Worm (Caenorhabditis elegans) whole organism, young adult: ENCODE measurements around the gene F41C3.11.

Experiments
- B0261.1 ChIP-seq: sonication (generic microtip); optimal IDR thresholded peaks from 2 replicates; lab custom pipeline; 2016; ENCODE audit warnings: mild to moderate bottlenecking, missing genetic modification characterization, moderate library complexity, missing compliant biosample characterization
- B0336.3 ChIP-seq: fragments of 200-800 bp; sonication (Bioruptor generic); IDR thresholded peaks from 2 replicates; pipeline ENCODE4 v1.3.6; 2022; ENCODE audit warnings: missing genetic modification characterization, missing compliant biosample characterization
- F37B4.10 ChIP-seq: fragments of 200-800 bp; sonication (Bioruptor generic); IDR thresholded peaks from 2 replicates; pipeline ENCODE4 v1.3.6; 2022; ENCODE audit warnings: missing genetic modification characterization, missing compliant biosample characterization
- F55B11.4 ChIP-seq: sonication (generic microtip); optimal IDR thresholded peaks from 2 replicates; lab custom pipeline; 2016; ENCODE audit warnings: missing compliant biosample characterization, missing genetic modification characterization, borderline replicate concordance; ENCODE audit not compliant: insufficient read depth
- T07F8.4 ChIP-seq: sonication (generic microtip); optimal IDR thresholded peaks from 2 replicates; lab custom pipeline; 2016; ENCODE audit warnings: mild to moderate bottlenecking, missing genetic modification characterization, moderate library complexity, missing compliant biosample characterization
- akir-1 ChIP-seq: fragments of 200-800 bp; sonication (Bioruptor generic); optimal IDR thresholded peaks from 2 replicates; lab custom pipeline; 2018; ENCODE audit warnings: mild to moderate bottlenecking, missing genetic modification characterization, moderate library complexity, missing compliant biosample characterization
- ama-1 ChIP-seq, 3 experiments: fragments of 150-350 bp in 1 of 3; sonication (generic microtip) in 2 of 3; optimal IDR thresholded peaks; 2 replicates each; lab custom pipeline; 2014 to 2018; ENCODE audit warnings: missing biosample characterization in 2 of 3, missing genetic modification characterization in 2 of 3, missing genetic modification reagents in 2 of 3
- attf-5 ChIP-seq: fragments of 200-800 bp; sonication (Bioruptor generic); optimal IDR thresholded peaks from 2 replicates; lab custom pipeline; 2018; ENCODE audit warnings: mild to moderate bottlenecking, missing genetic modification characterization, missing compliant biosample characterization
- cebp-1 ChIP-seq, 2 experiments: fragments of 200-800 bp in 1 of 2; sonication (Bioruptor generic) in 1 of 2; sonication (generic microtip) in 1 of 2; IDR thresholded peaks in 1 of 2; optimal IDR thresholded peaks in 1 of 2; 2 replicates each; pipeline versions ENCODE4 v1.3.6 to Lab custom; 2017 to 2022; ENCODE audit warnings: missing compliant biosample characterization in 2 of 2, missing genetic modification characterization in 2 of 2, mild to moderate bottlenecking in 1 of 2, missing genetic modification reagents in 1 of 2, moderate library complexity in 1 of 2
- ceh-58 ChIP-seq: fragments of 200-800 bp; sonication (Bioruptor generic); IDR thresholded peaks from 2 replicates; pipeline ENCODE4 v1.3.6; 2022; ENCODE audit warnings: missing genetic modification characterization, missing compliant biosample characterization
- chd-7 ChIP-seq: sonication (generic microtip); optimal IDR thresholded peaks from 2 replicates; lab custom pipeline; 2016; ENCODE audit warnings: mild to moderate bottlenecking, missing genetic modification characterization, moderate library complexity, missing compliant biosample characterization
- dox-1 ChIP-seq: fragments of 200-800 bp; sonication (Bioruptor generic); IDR thresholded peaks from 2 replicates; pipeline ENCODE4 v1.3.6; 2022; ENCODE audit warnings: missing genetic modification reagents, missing genetic modification characterization, missing compliant biosample characterization
- dpl-1 ChIP-seq: fragments of 150-350 bp; optimal IDR thresholded peaks from 2 replicates; lab custom pipeline; 2014; ENCODE audit warnings: missing biosample characterization, missing genetic modification reagents, missing genetic modification characterization
- efl-1 ChIP-seq: fragments of 150-350 bp; optimal IDR thresholded peaks from 2 replicates; lab custom pipeline; 2014; ENCODE audit warnings: missing biosample characterization, missing genetic modification reagents, missing genetic modification characterization
- hmg-1.2 ChIP-seq: fragments of 200-800 bp; sonication (Bioruptor generic); IDR thresholded peaks from 2 replicates; pipeline ENCODE4 v1.3.6; 2022; ENCODE audit warnings: missing genetic modification reagents, missing genetic modification characterization, missing compliant biosample characterization
- let-607 ChIP-seq, 2 experiments: fragments of 200-800 bp in 1 of 2; sonication (Bioruptor generic) in 1 of 2; sonication (generic microtip) in 1 of 2; optimal IDR thresholded peaks; 2 replicates each; lab custom pipeline; 2016 to 2018; ENCODE audit warnings: mild to moderate bottlenecking in 2 of 2, missing compliant biosample characterization in 2 of 2, missing genetic modification characterization in 2 of 2, moderate library complexity in 2 of 2, missing genotype in 1 of 2
- lin-35 ChIP-seq, 3 experiments: fragments of 150-350 bp in 2 of 3; sonication (generic microtip) in 1 of 3; optimal IDR thresholded peaks; 2 replicates each; lab custom pipeline; 2014 to 2018; ENCODE audit warnings: missing biosample characterization in 3 of 3, missing genetic modification characterization in 3 of 3, missing genetic modification reagents in 3 of 3
- lir-1 ChIP-seq: fragments of 200-800 bp; sonication (Bioruptor generic); conservative IDR thresholded peaks from 2 replicates; pipeline ENCODE4 v1.3.6; 2022; ENCODE audit warnings: missing genetic modification reagents, missing genetic modification characterization, missing compliant biosample characterization
- madf-6 ChIP-seq: fragments of 200-800 bp; sonication (Bioruptor generic); IDR thresholded peaks from 2 replicates; pipeline ENCODE4 v1.3.6; 2022; ENCODE audit warnings: missing genetic modification reagents, missing genetic modification characterization, missing compliant biosample characterization
- madf-8 ChIP-seq: fragments of 200-800 bp; sonication (Bioruptor generic); conservative IDR thresholded peaks from 2 replicates; pipeline ENCODE4 v1.3.6; 2022; ENCODE audit warnings: missing genetic modification reagents, missing genetic modification characterization, missing compliant biosample characterization
- mcd-1 ChIP-seq: fragments of 200-800 bp; sonication (Bioruptor generic); IDR thresholded peaks from 2 replicates; pipeline ENCODE4 v1.3.6; 2022; ENCODE audit warnings: missing genetic modification reagents, missing genetic modification characterization, missing compliant biosample characterization
- mel-28 ChIP-seq: sonication (generic microtip); optimal IDR thresholded peaks from 2 replicates; lab custom pipeline; 2016; ENCODE audit warnings: borderline replicate concordance, mild to moderate bottlenecking, missing genetic modification characterization, missing compliant biosample characterization
- nfyb-1 ChIP-seq: fragments of 200-800 bp; sonication (Bioruptor generic); IDR thresholded peaks from 2 replicates; pipeline ENCODE4 v1.3.6; 2022; ENCODE audit warnings: missing genetic modification reagents, missing genetic modification characterization, missing compliant biosample characterization
- nhr-80 ChIP-seq: sonication (generic microtip); optimal IDR thresholded peaks from 2 replicates; lab custom pipeline; 2016; ENCODE audit warnings: missing genetic modification characterization, missing compliant biosample characterization
- nhr-90 ChIP-seq: sonication (generic microtip); optimal IDR thresholded peaks from 2 replicates; lab custom pipeline; 2016; ENCODE audit warnings: missing genotype, mild to moderate bottlenecking, missing genetic modification characterization, missing compliant biosample characterization
- rcor-1 ChIP-seq: fragments of 200-800 bp; sonication (Bioruptor generic); IDR thresholded peaks from 2 replicates; pipeline ENCODE4 v1.3.6; 2022; ENCODE audit warnings: missing genetic modification reagents, missing genetic modification characterization, missing compliant biosample characterization
- snpc-4 ChIP-seq, 5 experiments: fragments of 150-350 bp in 1 of 5; sonication (generic microtip) in 4 of 5; optimal IDR thresholded peaks; 2 replicates each; lab custom pipeline; 2014 to 2018; ENCODE audit warnings: missing genetic modification characterization in 5 of 5, missing biosample characterization in 3 of 5, antibody characterized with exemption in 2 of 5, mild to moderate bottlenecking in 2 of 5, missing compliant biosample characterization in 2 of 5, missing genotype in 2 of 5, moderate library complexity in 2 of 5, missing genetic modification reagents in 1 of 5
- somi-1 ChIP-seq: fragments of 200-800 bp; sonication (Bioruptor generic); optimal IDR thresholded peaks from 2 replicates; lab custom pipeline; 2018; ENCODE audit warnings: mild to moderate bottlenecking, missing genetic modification characterization, missing compliant biosample characterization
- unc-130 ChIP-seq: sonication (generic microtip); optimal IDR thresholded peaks from 2 replicates; lab custom pipeline; 2016; ENCODE audit warnings: missing genetic modification reagents, missing genetic modification characterization, missing compliant biosample characterization

Gene F41C3.11

DNA sequence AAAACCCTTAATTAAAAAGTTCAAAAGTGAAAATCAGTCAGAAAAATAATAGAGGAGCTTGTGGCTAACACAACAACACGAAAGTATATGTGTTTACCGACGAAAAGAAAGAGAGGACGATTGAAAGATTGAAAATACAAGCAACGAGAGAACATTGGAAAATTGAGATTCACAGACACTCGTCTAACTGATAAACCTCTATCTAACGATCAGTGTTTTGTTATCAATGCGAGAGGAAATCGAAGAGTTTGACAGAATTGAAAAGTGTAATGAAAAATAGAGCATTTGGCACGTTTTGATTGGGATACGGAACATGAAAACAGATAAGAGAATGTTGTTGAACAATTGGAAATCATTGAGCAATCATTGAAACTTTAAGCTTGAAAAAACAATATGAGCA, 5.1 kb downstream of the F41C3.11 start (continued):
- peak; percentile 17 for TF ChIP-seq attf-5
- peak in 1 of 2 experiments; percentile 54 for TF ChIP-seq let-607 (tag; optimal IDR thresholded peaks at IDR 0.05; lab: Kevin White, UChicago)
- TF ChIP-seq cebp-1 (GFP tag; IDR thresholded peaks at IDR 0.05; lab: Robert Waterston, UW), result no peak
- TF ChIP-seq cebp-1 (tag; optimal IDR thresholded peaks at IDR 0.05; lab: Kevin White, UChicago), result no peak

ce11 chrII:4727769-4728168, 6.0 kb downstream of the F41C3.11 start, which contains the start of gene ttr-41:
TSS of gene ttr-41 (minus strand) at chrII:4727869.
- TF ChIP-seq chd-7 (tag; lab: Kevin White, UChicago) (no peak), efl-1 (no peak), ceh-58 (GFP tag; lab: Robert Waterston, UW) (no peak), akir-1 (GFP tag; lab: Kevin White, UChicago) (no peak), hmg-1.2 (GFP tag; lab: Robert Waterston, UW) (no peak), T07F8.4 (tag; lab: Kevin White, UChicago) (no peak), rcor-1 (GFP tag; lab: Robert Waterston, UW) (no peak)

- TF ChIP-seq F37B4.10 (GFP tag; lab: Robert Waterston, UW) (no peak), lin-35 (GFP tag; optimal IDR thresholded peaks at IDR 0.05; lab: Kevin White, UChicago) (peak in 1 of 3 experiments; percentile 12), efl-1 (peak; percentile 76), unc-130 (GFP tag; lab: Kevin White, UChicago) (peak; percentile 3), dpl-1 (GFP tag; lab: Kevin White, UChicago) (peak; percentile 33), madf-6 (peak; percentile 86; the same call in 1 of the 2 replicates), nfyb-1 (GFP tag; lab: Robert Waterston, UW) (no peak), ama-1 (optimal IDR thresholded peaks at IDR 0.05; lab: Kevin White, UChicago) (peak; percentile 18), ama-1 (GFP tag; optimal IDR thresholded peaks at IDR 0.05; lab: Kevin White, UChicago) (no peak), B0336.3 (GFP tag; lab: Robert Waterston, UW) (no peak), let-607 (tag; optimal IDR thresholded peaks at IDR 0.05; lab: Kevin White, UChicago) (no peak)
These were observed 6.9 kb downstream of the F41C3.11 start for ce11 chrII:4726750-4727384.

DNA sequence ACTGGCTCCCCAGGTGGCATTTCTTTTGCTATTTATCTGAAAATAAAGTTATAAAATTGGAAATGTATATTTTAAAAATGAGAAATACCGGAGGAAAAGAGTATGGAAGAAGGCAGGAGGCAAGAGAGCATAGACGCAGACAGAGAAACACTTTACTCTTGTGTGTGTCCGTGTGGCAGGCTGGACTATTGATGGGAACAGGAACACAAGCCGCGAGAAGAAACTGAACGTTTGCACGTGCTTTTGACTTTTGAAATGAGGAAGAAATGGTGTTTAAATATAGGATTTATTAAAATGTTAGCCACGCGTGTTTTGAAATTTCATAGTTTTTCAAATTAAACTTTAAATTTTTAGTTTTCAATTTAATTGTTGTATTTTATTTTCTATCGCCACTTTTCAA, 7.6 kb downstream of the F41C3.11 start, which contains the start of gene F10G7.10:
TSS of gene F10G7.10 (minus strand) at position 145 of the 400 bp plus-strand sequence.
- TF ChIP-seq dox-1 (GFP tag; lab: Robert Waterston, UW) (no peak), mcd-1 (no peak), cebp-1 (GFP tag; IDR thresholded peaks at IDR 0.05; lab: Robert Waterston, UW) (no peak), cebp-1 (tag; optimal IDR thresholded peaks at IDR 0.05; lab: Kevin White, UChicago) (peak; percentile 62), attf-5 (peak; percentile 46), hmg-1.2 (GFP tag; lab: Robert Waterston, UW) (peak; percentile 35; the same call in 1 of the 2 replicates), ama-1 (optimal IDR thresholded peaks at IDR 0.05; lab: Kevin White, UChicago) (no peak), ama-1 (GFP tag; optimal IDR thresholded peaks at IDR 0.05; lab: Kevin White, UChicago) (no peak), snpc-4 (GFP tag; optimal IDR thresholded peaks at IDR 0.05; lab: Kevin White, UChicago) (no peak), snpc-4 (tag; optimal IDR thresholded peaks at IDR 0.05; lab: Kevin White, UChicago) (no peak)

ce11 chrII:4715676-4716075, 18.1 kb downstream of the F41C3.11 start, which contains the start of gene F41C3.8:
TSS of gene F41C3.8 (plus strand) at chrII:4716046.
- TF ChIP-seq let-607 (tag; optimal IDR thresholded peaks at IDR 0.05; lab: Kevin White, UChicago), result peak in 1 of 2 experiments; percentile 87
- 0 out of 2 replicates have a peak, but pooled peaks have one; percentile 24 for TF ChIP-seq dox-1 (GFP tag; lab: Robert Waterston, UW)
- no peak for TF ChIP-seq mel-28 (tag; lab: Kevin White, UChicago)
- TF ChIP-seq cebp-1 (GFP tag; IDR thresholded peaks at IDR 0.05; lab: Robert Waterston, UW), result 0 out of 2 replicates have a peak, but pooled peaks have one; percentile 29
- peak; percentile 70 for TF ChIP-seq cebp-1 (tag; optimal IDR thresholded peaks at IDR 0.05; lab: Kevin White, UChicago)
- TF ChIP-seq madf-8 (GFP tag; lab: Robert Waterston, UW), result no peak
- peak; percentile 89 for TF ChIP-seq nhr-80 (tag; lab: Kevin White, UChicago)
- TF ChIP-seq lir-1, result no peak
- peak; percentile 50 for TF ChIP-seq attf-5
- no peak for TF ChIP-seq nhr-90 (tag; lab: Kevin White, UChicago)
- TF ChIP-seq T07F8.4 (tag; lab: Kevin White, UChicago), result no peak
- TF ChIP-seq F55B11.4 (tag; lab: Kevin White, UChicago), result no peak
- TF ChIP-seq somi-1, result no peak
- TF ChIP-seq B0261.1 (tag; lab: Kevin White, UChicago), result no peak
